Fruit fly (Drosophila melanogaster) whole organism, adult: ENCODE data around the gene CG46463.

Experiments used
- CG11617 ChIP-seq: fragments of 200-800 bp; sonication (Bioruptor generic); optimal IDR thresholded peaks from 2 replicates; lab custom pipeline; 2017; ENCODE audit warnings: mild to moderate bottlenecking, missing biosample characterization, missing genetic modification reagents, missing genetic modification characterization
- CG12768 ChIP-seq: fragments of 200-800 bp; sonication (Bioruptor generic); optimal IDR thresholded peaks from 2 replicates; lab custom pipeline; 2017; ENCODE audit warnings: missing biosample characterization, missing genetic modification characterization, mild to moderate bottlenecking, moderate library complexity, missing genetic modification reagents
- CG14711 ChIP-seq: fragments of 200-800 bp; sonication (Bioruptor generic); optimal IDR thresholded peaks from 2 replicates; lab custom pipeline; 2018; ENCODE audit warnings: missing biosample characterization, mild to moderate bottlenecking, missing genetic modification characterization, moderate library complexity
- CG1620 ChIP-seq: fragments of 200-800 bp; sonication (Bioruptor generic); optimal IDR thresholded peaks from 2 replicates; lab custom pipeline; 2016; ENCODE audit warnings: missing biosample characterization, missing genetic modification characterization
- CG33017 ChIP-seq: fragments of 200-800 bp; sonication (Bioruptor generic); optimal IDR thresholded peaks from 2 replicates; lab custom pipeline; 2018; ENCODE audit warnings: missing biosample characterization, mild to moderate bottlenecking, missing genetic modification characterization, moderate library complexity
- CG5204 ChIP-seq: fragments of 200-800 bp; sonication (Bioruptor generic); optimal IDR thresholded peaks from 2 replicates; lab custom pipeline; 2016; ENCODE audit warnings: missing biosample characterization, missing genetic modification characterization
- CG7045 ChIP-seq: fragments of 200-800 bp; sonication (Bioruptor generic); optimal IDR thresholded peaks from 2 replicates; lab custom pipeline; 2017; ENCODE audit warnings: missing biosample characterization, mild to moderate bottlenecking, missing genetic modification characterization
- CG7101 ChIP-seq: fragments of 200-800 bp; sonication (Bioruptor generic); optimal IDR thresholded peaks from 2 replicates; lab custom pipeline; 2018; ENCODE audit warnings: missing biosample characterization, mild to moderate bottlenecking, missing genetic modification characterization, moderate library complexity
- Clk ChIP-seq: fragments of 200-800 bp; sonication (Bioruptor generic); optimal IDR thresholded peaks from 2 replicates; lab custom pipeline; 2017; ENCODE audit warnings: missing biosample characterization, missing genetic modification characterization
- Crg-1 ChIP-seq: fragments of 200-800 bp; sonication (Bioruptor generic); optimal IDR thresholded peaks from 2 replicates; lab custom pipeline; 2016; ENCODE audit warnings: missing biosample characterization, missing genetic modification characterization
- Hr96 ChIP-seq: fragments of 200-800 bp; sonication (Bioruptor generic); optimal IDR thresholded peaks from 2 replicates; lab custom pipeline; 2016; ENCODE audit warnings: missing biosample characterization, missing genetic modification characterization
- Mnt ChIP-seq: fragments of 200-800 bp; sonication (Bioruptor generic); optimal IDR thresholded peaks from 2 replicates; lab custom pipeline; 2016; ENCODE audit warnings: missing biosample characterization, mild to moderate bottlenecking, missing genetic modification characterization
- bab1 ChIP-seq: fragments of 200-800 bp; sonication (Bioruptor generic); optimal IDR thresholded peaks from 3 replicates; lab custom pipeline; 2019; ENCODE audit warnings: missing biosample characterization, mild to moderate bottlenecking, missing genetic modification characterization, moderate library complexity
- cic ChIP-seq: fragments of 200-800 bp; sonication (Bioruptor generic); optimal IDR thresholded peaks from 2 replicates; lab custom pipeline; 2017; ENCODE audit warnings: missing biosample characterization, mild to moderate bottlenecking, missing genetic modification characterization, moderate library complexity
- cnc ChIP-seq, 2 experiments: fragments of >200 bp; optimal IDR thresholded peaks; 2 replicates each; lab custom pipeline; 2017
- kay ChIP-seq: fragments of 200-800 bp; sonication (Bioruptor generic); peaks from one replicate; lab custom pipeline; 2016; ENCODE audit warnings: missing biosample characterization, missing genetic modification characterization, borderline replicate concordance
- ovo ChIP-seq: fragments of 200-800 bp; sonication (Bioruptor generic); optimal IDR thresholded peaks from 2 replicates; lab custom pipeline; 2016; ENCODE audit warnings: missing biosample characterization, missing genetic modification characterization
- pad ChIP-seq: fragments of 200-800 bp; sonication (Bioruptor generic); optimal IDR thresholded peaks from 3 replicates; lab custom pipeline; 2017; ENCODE audit warnings: missing biosample characterization, missing genetic modification characterization, mild to moderate bottlenecking, moderate library complexity, missing genetic modification reagents
- tj ChIP-seq: fragments of 200-800 bp; sonication (Bioruptor generic); optimal IDR thresholded peaks from 3 replicates; lab custom pipeline; 2017; ENCODE audit warnings: missing biosample characterization, mild to moderate bottlenecking, missing genetic modification characterization, moderate library complexity
- toe ChIP-seq: fragments of 200-800 bp; sonication (Bioruptor generic); optimal IDR thresholded peaks from 2 replicates; lab custom pipeline; 2016; ENCODE audit warnings: missing biosample characterization, missing genetic modification characterization

CG46463 gene

DNA sequence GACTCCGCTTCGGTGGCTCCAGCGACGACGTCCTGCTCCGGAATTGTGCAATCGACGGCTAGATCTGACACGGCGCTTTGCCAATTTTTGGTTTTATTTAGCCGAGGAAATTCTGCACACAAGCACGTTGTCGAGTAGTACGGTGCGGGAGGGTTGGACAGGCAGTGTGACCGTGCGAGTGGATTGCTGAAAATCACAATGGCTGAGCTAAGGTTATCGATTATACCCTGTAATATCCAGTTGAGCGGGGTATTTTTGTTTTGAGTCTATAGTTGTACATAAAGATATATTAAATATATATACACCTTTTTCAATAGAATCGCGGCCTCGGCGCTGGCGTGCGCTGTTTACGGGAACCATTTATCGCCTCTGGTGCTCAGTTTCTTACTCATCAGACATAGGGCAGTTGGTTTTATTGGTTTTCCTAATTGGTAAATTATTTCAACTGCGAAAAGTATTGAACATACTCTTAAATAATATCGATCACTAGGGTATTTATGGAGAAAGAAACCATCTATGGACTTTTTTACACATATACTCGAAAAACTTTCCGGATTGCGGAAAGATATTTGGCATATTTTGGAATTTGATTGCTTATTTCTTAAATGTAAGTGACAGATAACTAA, 600 bp upstream of the CG46463 start, which contains the start of gene eIF5B:
Gene eIF5B (minus strand): TSS at position 576 of the 626 bp plus-strand sequence.
- TF ChIP-seq CG1620 (GFP tag; lab: Kevin White, UChicago) (peak; percentile 66), cic (GFP tag; lab: Kevin White, UChicago) (no peak), kay (GFP tag; lab: Kevin White, UChicago) (peak; percentile 76), toe (GFP tag; lab: Kevin White, UChicago) (no peak), CG33017 (tag; lab: Kevin White, UChicago) (peak; percentile 56), Mnt (GFP tag; lab: Kevin White, UChicago) (peak; percentile 86), CG7101 (tag; lab: Kevin White, UChicago) (peak; percentile 47), pad (peak; percentile 16), Clk (GFP tag; lab: Kevin White, UChicago) (peak; percentile 7), bab1 (GFP tag; lab: Kevin White, UChicago) (peak; percentile 70), Crg-1 (peak; percentile 53), CG14711 (tag; lab: Kevin White, UChicago) (peak; percentile 22), cnc (optimal IDR thresholded peaks at IDR 0.05; lab: Kevin White, UChicago) (no peak), ovo (GFP tag; lab: Kevin White, UChicago) (no peak), CG5204 (GFP tag; lab: Kevin White, UChicago) (no peak), CG12768 (GFP tag; lab: Kevin White, UChicago) (peak; percentile 66), CG7045 (GFP tag; lab: Kevin White, UChicago) (peak; percentile 27), tj (GFP tag; lab: Kevin White, UChicago) (peak; percentile 49), Hr96 (GFP tag; lab: Kevin White, UChicago) (peak; percentile 52), CG11617 (GFP tag; lab: Kevin White, UChicago) (peak; percentile 66)

DNA sequence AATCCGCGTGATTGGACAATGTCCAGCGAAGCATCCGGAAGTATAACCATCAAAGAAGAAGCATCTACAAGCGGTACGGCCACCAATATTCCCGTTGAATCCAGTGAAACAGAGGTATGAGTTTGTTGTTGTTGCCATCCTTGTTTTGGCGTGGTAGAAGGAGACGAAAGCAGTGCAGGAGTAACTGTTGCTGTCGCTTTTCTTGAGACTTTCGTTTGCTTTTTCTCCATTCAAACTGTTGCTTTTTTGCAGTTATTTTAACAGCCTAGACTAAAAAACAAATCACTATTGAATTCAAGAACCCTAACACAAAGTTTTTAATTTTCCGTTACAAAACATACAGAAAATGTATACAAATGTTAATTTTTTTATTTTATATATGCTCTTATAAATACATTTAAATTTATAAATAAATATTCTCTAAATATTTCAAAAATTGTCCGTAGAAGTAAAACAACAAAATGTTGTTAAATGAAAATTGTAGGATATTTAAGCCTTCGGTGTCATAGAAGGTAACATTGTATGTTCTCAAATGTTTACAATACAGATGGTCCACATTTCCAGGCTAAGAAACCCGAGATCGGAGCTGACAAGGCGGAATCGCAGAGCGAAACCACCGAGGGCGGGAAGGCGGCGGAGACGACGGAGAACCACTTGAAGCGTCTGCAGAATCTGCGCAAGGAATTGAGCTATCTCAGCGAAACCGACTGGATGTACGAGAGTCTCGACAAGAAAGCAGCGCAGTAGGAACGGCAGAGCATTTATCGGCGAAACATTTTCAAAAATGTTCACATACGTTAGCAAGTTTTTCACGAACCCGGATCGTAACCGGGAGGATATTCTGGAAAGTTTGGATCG, 671 bp downstream of the CG46463 start:
- peak; percentile 64 for TF ChIP-seq ovo (GFP tag; lab: Kevin White, UChicago)
- peak; percentile 97 for TF ChIP-seq tj (GFP tag; lab: Kevin White, UChicago)
- TF ChIP-seq bab1 (GFP tag; lab: Kevin White, UChicago): no peak
- TF ChIP-seq pad: peak; percentile 98

DNA sequence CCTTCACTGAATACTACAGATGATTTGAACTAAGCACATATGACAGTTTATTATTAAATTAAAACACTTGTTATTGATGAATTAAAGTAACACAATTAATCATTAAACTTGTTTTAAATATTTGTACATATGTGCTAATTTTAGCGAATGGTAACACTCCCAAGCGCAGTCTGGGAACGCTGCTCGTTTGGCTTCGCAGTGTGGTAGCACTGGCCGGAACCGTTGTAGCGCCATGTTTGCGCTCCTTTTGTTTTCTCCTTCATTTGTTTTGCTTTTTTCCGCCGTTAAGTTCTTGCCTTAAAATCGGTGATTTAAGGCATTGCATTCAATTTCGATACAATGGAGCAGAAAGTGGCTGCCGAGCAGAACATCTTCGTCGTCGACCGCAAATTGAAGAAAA, 5.1 kb downstream of the CG46463 start, which contains the start of gene CycJ:
Gene CycJ (plus strand): TSS at position 229 of the 400 bp plus-strand sequence.
- no peak for TF ChIP-seq Mnt (GFP tag; lab: Kevin White, UChicago)
- peak; percentile 16 for TF ChIP-seq bab1 (GFP tag; lab: Kevin White, UChicago)
- TF ChIP-seq cnc (optimal IDR thresholded peaks at IDR 0.05; lab: Kevin White, UChicago): no peak
- no peak for TF ChIP-seq kay (GFP tag; lab: Kevin White, UChicago)
- TF ChIP-seq ovo (GFP tag; lab: Kevin White, UChicago): peak; percentile 41
- TF ChIP-seq pad: peak; percentile 9
- TF ChIP-seq CG14711 (tag; lab: Kevin White, UChicago): no peak
- TF ChIP-seq CG11617 (GFP tag; lab: Kevin White, UChicago): no peak
- no peak for TF ChIP-seq CG12768 (GFP tag; lab: Kevin White, UChicago)
- TF ChIP-seq tj (GFP tag; lab: Kevin White, UChicago): no peak
- TF ChIP-seq toe (GFP tag; lab: Kevin White, UChicago): no peak
- TF ChIP-seq CG33017 (tag; lab: Kevin White, UChicago): no peak
- TF ChIP-seq CG1620 (GFP tag; lab: Kevin White, UChicago): no peak
- no peak for TF ChIP-seq CG7045 (GFP tag; lab: Kevin White, UChicago)
- TF ChIP-seq CG5204 (GFP tag; lab: Kevin White, UChicago): no peak

DNA sequence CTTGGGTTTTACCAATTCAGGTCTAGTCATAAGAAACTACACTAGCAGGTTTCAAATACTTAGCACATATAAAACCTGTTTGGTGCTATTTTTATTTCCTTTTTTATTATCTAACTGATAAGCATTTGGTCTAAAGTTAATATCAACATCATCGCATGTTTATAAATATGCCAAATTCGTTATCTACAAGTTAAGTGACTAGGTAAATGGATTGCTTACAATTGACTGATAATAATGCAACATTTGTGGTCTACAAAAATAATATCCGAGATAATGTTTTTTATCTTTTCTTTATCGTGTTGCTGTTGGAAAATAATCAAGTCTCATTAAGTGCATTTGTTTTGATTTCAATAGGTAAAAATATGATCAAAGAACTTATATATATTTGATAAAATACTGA, 8.6 kb downstream of the CG46463 start:
- TF ChIP-seq tj (GFP tag; lab: Kevin White, UChicago) (no peak), CG7045 (GFP tag; lab: Kevin White, UChicago) (peak; percentile 31), cic (GFP tag; lab: Kevin White, UChicago) (peak; percentile 46)

DNA sequence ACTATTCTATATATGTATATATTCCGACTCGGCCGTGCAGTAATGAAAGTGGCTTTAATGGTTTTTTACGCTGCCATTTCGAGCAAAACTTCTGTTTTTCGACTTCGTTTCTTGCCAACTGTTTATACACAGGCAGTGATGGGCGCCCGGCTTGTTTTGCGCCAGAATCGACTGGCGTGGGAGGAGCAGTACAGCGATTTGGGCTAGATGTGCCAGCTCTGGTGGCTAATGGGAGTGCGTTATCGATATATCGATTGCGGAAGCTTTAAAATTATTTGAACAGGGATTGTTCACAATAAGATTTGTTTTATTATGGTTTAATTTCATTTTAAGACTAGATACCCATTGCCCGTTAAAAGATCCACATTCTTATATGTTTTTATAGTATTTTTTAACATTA, 10.1 kb downstream of the CG46463 start, which contains the start of gene CG14971:
Gene CG14971 (minus strand): TSS at position 136 of the 400 bp plus-strand sequence.
- TF ChIP-seq CG5204 (GFP tag; lab: Kevin White, UChicago) (no peak), Crg-1 (peak; percentile 51), kay (GFP tag; lab: Kevin White, UChicago) (no peak), Hr96 (GFP tag; lab: Kevin White, UChicago) (no peak), CG14711 (tag; lab: Kevin White, UChicago) (peak; percentile 39), cic (GFP tag; lab: Kevin White, UChicago) (peak; percentile 21), cnc (optimal IDR thresholded peaks at IDR 0.05; lab: Kevin White, UChicago) (no peak), tj (GFP tag; lab: Kevin White, UChicago) (no peak), CG11617 (GFP tag; lab: Kevin White, UChicago) (no peak), pad (peak; percentile 29), CG1620 (GFP tag; lab: Kevin White, UChicago) (peak; percentile 39), bab1 (GFP tag; lab: Kevin White, UChicago) (peak; percentile 66), CG33017 (tag; lab: Kevin White, UChicago) (peak; percentile 18), ovo (GFP tag; lab: Kevin White, UChicago) (no peak), CG7045 (GFP tag; lab: Kevin White, UChicago) (peak; percentile 42), Mnt (GFP tag; lab: Kevin White, UChicago) (peak; percentile 43), toe (GFP tag; lab: Kevin White, UChicago) (no peak), Clk (GFP tag; lab: Kevin White, UChicago) (no peak), CG12768 (GFP tag; lab: Kevin White, UChicago) (no peak), CG7101 (tag; lab: Kevin White, UChicago) (peak; percentile 32)
